Worm (Caenorhabditis elegans): ENCODE results near the gene T06A10.2.

T06A10.2 gene

ce11 chrIV:16925363-16925863, 30.0 kb downstream of the T06A10.2 start:
- TF ChIP-seq unc-62 (GFP tag; optimal IDR thresholded peaks at IDR 0.05), result no peak

ce11 chrIV:16926558-16926957, 31.2 kb downstream of the T06A10.2 start:
- TF ChIP-seq unc-62 (GFP tag; optimal IDR thresholded peaks at IDR 0.05), result no peak

- TF ChIP-seq unc-62 (GFP tag; optimal IDR thresholded peaks at IDR 0.05), result no peak
Measured at ce11 chrIV:16931077-16931476, 35.7 kb downstream of the T06A10.2 start, which contains the start of gene Y116A8C.49. Y116A8C.49 (minus strand) TSS chrIV:16931177.

ce11 chrIV:16936053-16936452, 40.7 kb downstream of the T06A10.2 start:
- no peak for TF ChIP-seq unc-62 (GFP tag; optimal IDR thresholded peaks at IDR 0.05)

- TF ChIP-seq unc-62 (GFP tag; optimal IDR thresholded peaks at IDR 0.05), result no peak
Measured at ce11 chrIV:16939001-16939400, 43.6 kb downstream of the T06A10.2 start, which contains the start of gene Y116A8C.10. Y116A8C.10 (minus strand) TSS chrIV:16939101.
